Fruit fly (Drosophila melanogaster) whole organism, embryonic: ENCODE data around the gene Pif1A.

Experiments
- Atf3 ChIP-seq: fragments of 200-800 bp; sonication (Bioruptor generic); optimal IDR thresholded peaks from 3 replicates; lab custom pipeline; 2016; ENCODE audit warnings: missing biosample characterization, missing genetic modification characterization
- CG15479 ChIP-seq: fragments of 200-800 bp; sonication (Bioruptor generic); optimal IDR thresholded peaks from 3 replicates; lab custom pipeline; 2019; ENCODE audit warnings: missing biosample characterization, mild to moderate bottlenecking, missing genetic modification characterization, moderate library complexity
- CG2199 ChIP-seq: fragments of 200-800 bp; sonication (Bioruptor generic); IDR thresholded peaks from 3 replicates; pipeline ENCODE4 v1.3.6; 2022; ENCODE audit warnings: missing biosample characterization, missing genetic modification characterization
- CG4424 ChIP-seq: fragments of 200-800 bp; sonication (Bioruptor generic); optimal IDR thresholded peaks from 3 replicates; lab custom pipeline; 2016; ENCODE audit warnings: missing biosample characterization, missing genetic modification characterization
- CG8478 ChIP-seq: fragments of >200 bp; optimal IDR thresholded peaks from 2 replicates; lab custom pipeline; 2018
- Poxn ChIP-seq: fragments of 200-800 bp; sonication (Bioruptor generic); IDR thresholded peaks from 2 replicates; pipeline ENCODE4 v1.3.6; 2022; ENCODE audit warnings: missing biosample characterization, missing genetic modification characterization
- al ChIP-seq: fragments of 200-800 bp; sonication (Bioruptor generic); IDR thresholded peaks from 2 replicates; pipeline ENCODE4 v1.3.6; 2022; ENCODE audit warnings: missing biosample characterization, missing genetic modification characterization
- cwo ChIP-seq: fragments of 200-800 bp; sonication (Bioruptor generic); optimal IDR thresholded peaks from 3 replicates; lab custom pipeline; 2017; ENCODE audit warnings: missing biosample characterization, missing genetic modification characterization, mild to moderate bottlenecking, moderate library complexity, missing genetic modification reagents
- gcm2 ChIP-seq: fragments of 200-800 bp; sonication (Bioruptor generic); optimal IDR thresholded peaks from 2 replicates; lab custom pipeline; 2016; ENCODE audit warnings: missing biosample characterization, missing genetic modification characterization
- gsb-n ChIP-seq: fragments of 200-800 bp; sonication (Bioruptor generic); optimal IDR thresholded peaks from 3 replicates; lab custom pipeline; 2018; ENCODE audit warnings: missing biosample characterization, mild to moderate bottlenecking, missing genetic modification characterization
- hb ChIP-seq: fragments of 200-800 bp; sonication (Bioruptor generic); IDR thresholded peaks from 3 replicates; pipeline ENCODE4 v1.3.6; 2022; ENCODE audit warnings: missing biosample characterization, missing genetic modification characterization; ENCODE audit not compliant: partially characterized antibody
- klu ChIP-seq: fragments of 200-800 bp; sonication (Bioruptor generic); IDR thresholded peaks from 2 replicates; pipeline ENCODE4 v1.3.6; 2022; ENCODE audit warnings: missing biosample characterization, missing genetic modification characterization
- pzg ChIP-seq: fragments of 200-800 bp; sonication (Bioruptor generic); optimal IDR thresholded peaks from 3 replicates; lab custom pipeline; 2018; ENCODE audit warnings: missing biosample characterization, mild to moderate bottlenecking, missing genetic modification characterization, moderate library complexity
- scrt ChIP-seq: fragments of 200-800 bp; sonication (Bioruptor generic); optimal IDR thresholded peaks from 2 replicates; lab custom pipeline; 2018; ENCODE audit warnings: missing biosample characterization, mild to moderate bottlenecking, missing genetic modification characterization, moderate library complexity

- TF ChIP-seq scrt (GFP tag; lab: Kevin White, UChicago): no peak
- no peak for TF ChIP-seq pzg
- TF ChIP-seq CG2199 (GFP tag; lab: Robert Waterston, UW): no peak
- no peak for TF ChIP-seq cwo (GFP tag; lab: Kevin White, UChicago)
- TF ChIP-seq klu: no peak
- no peak for TF ChIP-seq Atf3
- no peak for TF ChIP-seq al
- no peak for TF ChIP-seq Poxn (GFP tag; lab: Robert Waterston, UW)
- no peak for TF ChIP-seq hb (GFP tag; lab: Robert Waterston, UW)
- no peak for TF ChIP-seq CG8478 (lab: Kevin White, UChicago)
- TF ChIP-seq CG15479 (GFP tag; lab: Kevin White, UChicago): no peak
- TF ChIP-seq gcm2 (GFP tag; lab: Kevin White, UChicago): no peak
- no peak for TF ChIP-seq CG4424 (GFP tag; lab: Kevin White, UChicago)
- no peak for TF ChIP-seq gsb-n (tag; lab: Kevin White, UChicago)
Measured at dm6 chr3R:8821623-8822022, 20.6 kb upstream of the Pif1A start, which contains the start of gene CG8369.
